Worm (Caenorhabditis elegans) whole organism, young adult: ENCODE data around the gene cec-5.

Source experiments
- nhr-120 ChIP-seq: fragments of 200-800 bp; sonication (Bioruptor generic); IDR thresholded peaks from 2 replicates; pipeline ENCODE4 v1.3.6; 2022; ENCODE audit warnings: missing genetic modification characterization, missing compliant biosample characterization
- sea-2 ChIP-seq: fragments of 200-800 bp; sonication (Bioruptor generic); IDR thresholded peaks from 2 replicates; pipeline ENCODE4 v1.3.6; 2022; ENCODE audit warnings: missing genetic modification characterization, missing compliant biosample characterization
- sptf-2 ChIP-seq: fragments of 200-800 bp; sonication (Bioruptor generic); optimal IDR thresholded peaks from 2 replicates; lab custom pipeline; 2018; ENCODE audit warnings: mild to moderate bottlenecking, missing genetic modification characterization, missing compliant biosample characterization
- ztf-22 ChIP-seq: fragments of 200-800 bp; sonication (Bioruptor generic); optimal IDR thresholded peaks from 2 replicates; lab custom pipeline; 2018; ENCODE audit warnings: mild to moderate bottlenecking, missing genetic modification characterization, moderate library complexity, missing compliant biosample characterization

DNA sequence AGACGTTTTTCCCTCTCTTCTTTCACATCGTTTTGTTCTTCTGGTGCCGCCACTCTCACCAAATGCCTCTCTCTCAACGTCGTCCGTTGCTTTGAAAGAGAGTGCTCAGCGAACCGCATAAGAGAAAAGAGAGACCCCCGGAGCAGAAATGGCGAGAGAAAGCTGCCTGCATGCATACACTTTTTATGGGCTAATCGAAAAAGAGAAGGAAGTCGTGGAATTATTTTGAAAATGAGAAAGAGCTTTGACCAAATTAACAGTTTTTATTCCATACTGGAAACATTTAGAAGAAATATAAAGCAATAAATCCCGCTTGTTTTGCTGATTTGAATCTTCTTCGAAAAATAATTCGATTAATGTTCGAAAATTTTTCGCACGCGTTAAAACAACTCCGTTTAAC, 40.5 kb upstream of the cec-5 start:
- TF ChIP-seq sea-2 (no peak), nhr-120 (no peak), ztf-22 (GFP tag; lab: Kevin White, UChicago) (no peak), sptf-2 (GFP tag; lab: Kevin White, UChicago) (no peak)
